Fruit fly (Drosophila melanogaster) whole organism, pupa: Measurements from ENCODE around the gene ND-13A.

Experiments
- CG10348 ChIP-seq: fragments of 200-800 bp; sonication (Bioruptor generic); IDR thresholded peaks from 2 replicates; pipeline ENCODE4 v1.3.6; 2022; ENCODE audit warnings: missing biosample characterization, missing genetic modification characterization
- CG12605 ChIP-seq: fragments of 200-800 bp; sonication (Bioruptor generic); IDR thresholded peaks from 2 replicates; pipeline ENCODE4 v1.3.6; 2022; ENCODE audit warnings: missing biosample characterization, missing genetic modification characterization
- CG13204 ChIP-seq: fragments of 200-800 bp; sonication (Bioruptor generic); optimal IDR thresholded peaks from 2 replicates; lab custom pipeline; 2018; ENCODE audit warnings: missing biosample characterization, mild to moderate bottlenecking, missing genetic modification characterization, moderate library complexity
- CG14655 ChIP-seq: fragments of 200-800 bp; sonication (Bioruptor generic); optimal IDR thresholded peaks from 3 replicates; lab custom pipeline; 2017; ENCODE audit warnings: mild to moderate bottlenecking, missing biosample characterization, missing genetic modification reagents, missing genetic modification characterization
- CG15710 ChIP-seq: fragments of 200-800 bp; sonication (Bioruptor generic); optimal IDR thresholded peaks from 2 replicates; lab custom pipeline; 2018; ENCODE audit warnings: missing biosample characterization, mild to moderate bottlenecking, missing genetic modification characterization, moderate library complexity
- CG17806 ChIP-seq: fragments of 200-800 bp; sonication (Bioruptor generic); optimal IDR thresholded peaks from 2 replicates; lab custom pipeline; 2018; ENCODE audit warnings: missing biosample characterization, mild to moderate bottlenecking, missing genetic modification characterization, moderate library complexity
- CG32121 ChIP-seq: fragments of 200-800 bp; sonication (Bioruptor generic); IDR thresholded peaks from 2 replicates; pipeline ENCODE4 v1.3.6; 2022; ENCODE audit warnings: missing biosample characterization, missing genetic modification characterization
- CG34367 ChIP-seq: fragments of 200-800 bp; sonication (Bioruptor generic); optimal IDR thresholded peaks from 2 replicates; lab custom pipeline; 2018; ENCODE audit warnings: missing biosample characterization, mild to moderate bottlenecking, missing genetic modification characterization
- CG4496 ChIP-seq: fragments of 200-800 bp; sonication (Bioruptor generic); IDR thresholded peaks from 3 replicates; pipeline ENCODE4 v1.3.6; 2022; ENCODE audit warnings: missing biosample characterization, missing genetic modification characterization
- CG8159 ChIP-seq: fragments of 200-800 bp; sonication (Bioruptor generic); optimal IDR thresholded peaks from 3 replicates; lab custom pipeline; 2018; ENCODE audit warnings: missing biosample characterization, mild to moderate bottlenecking, missing genetic modification characterization, moderate library complexity
- CG8301 ChIP-seq: fragments of 200-800 bp; sonication (Bioruptor generic); optimal IDR thresholded peaks from 2 replicates; lab custom pipeline; 2018; ENCODE audit warnings: missing biosample characterization, mild to moderate bottlenecking, missing genetic modification characterization
- CG9948 ChIP-seq: fragments of 200-800 bp; sonication (Bioruptor generic); optimal IDR thresholded peaks from 2 replicates; lab custom pipeline; 2018; ENCODE audit warnings: missing biosample characterization, mild to moderate bottlenecking, missing genetic modification characterization, moderate library complexity
- D1 ChIP-seq: fragments of 200-800 bp; sonication (Bioruptor generic); optimal IDR thresholded peaks from 2 replicates; lab custom pipeline; 2018; ENCODE audit warnings: missing biosample characterization, mild to moderate bottlenecking, missing genetic modification characterization, moderate library complexity
- EcR ChIP-seq: fragments of 200-800 bp; sonication (Bioruptor generic); optimal IDR thresholded peaks from 3 replicates; lab custom pipeline; 2019; ENCODE audit warnings: missing biosample characterization, missing genetic modification characterization, mild to moderate bottlenecking, moderate library complexity, missing genetic modification reagents
- Ets98B ChIP-seq: fragments of 200-800 bp; sonication (Bioruptor generic); IDR thresholded peaks from 2 replicates; pipeline ENCODE4 v1.3.6; 2022; ENCODE audit warnings: missing biosample characterization, missing genetic modification characterization
- Pif1A ChIP-seq: fragments of 200-800 bp; sonication (Bioruptor generic); optimal IDR thresholded peaks from 3 replicates; lab custom pipeline; 2016; ENCODE audit warnings: missing biosample characterization, missing genetic modification characterization
- Pif1B ChIP-seq: fragments of 200-800 bp; sonication (Bioruptor generic); optimal IDR thresholded peaks from 3 replicates; lab custom pipeline; 2016; ENCODE audit warnings: missing biosample characterization, missing genetic modification characterization
- Snoo ChIP-seq: fragments of 200-800 bp; sonication (Bioruptor generic); optimal IDR thresholded peaks from 3 replicates; lab custom pipeline; 2017; ENCODE audit warnings: missing biosample characterization, mild to moderate bottlenecking, missing genetic modification characterization, inconsistent platforms
- fd96Ca ChIP-seq: fragments of 200-800 bp; sonication (Bioruptor generic); IDR thresholded peaks from 3 replicates; pipeline ENCODE4 v1.3.6; 2022; ENCODE audit warnings: missing biosample characterization, missing genetic modification characterization
- gl ChIP-seq: fragments of 200-800 bp; sonication (Bioruptor generic); optimal IDR thresholded peaks from 2 replicates; lab custom pipeline; 2018; ENCODE audit warnings: missing biosample characterization, mild to moderate bottlenecking, missing genetic modification characterization
- rn ChIP-seq: fragments of 200-800 bp; sonication (Bioruptor generic); IDR thresholded peaks from 2 replicates; pipeline ENCODE4 v1.3.6; 2022; ENCODE audit warnings: missing biosample characterization, missing genetic modification characterization

The ND-13A gene

dm6 chr2L:5080225-5080867 is 19.7 kb downstream of the ND-13A start:
- TF ChIP-seq D1 (tag; lab: Kevin White, UChicago) (peak; percentile 85), CG32121 (peak; percentile 90), CG10348 (GFP tag; lab: Robert Waterston, UW) (no peak), CG4496 (GFP tag; lab: Robert Waterston, UW) (peak; percentile 70; the same call in 1 of the 3 replicates), EcR (GFP tag; lab: Kevin White, UChicago) (peak; percentile 62), CG15710 (peak; percentile 87), CG34367 (tag; lab: Kevin White, UChicago) (peak; percentile 80), Pif1A (GFP tag; lab: Kevin White, UChicago) (peak; percentile 67), CG9948 (tag; lab: Kevin White, UChicago) (peak; percentile 87), CG8159 (tag; lab: Kevin White, UChicago) (peak; percentile 93), gl (peak; percentile 37), CG17806 (peak; percentile 85), CG14655 (GFP tag; lab: Kevin White, UChicago) (peak; percentile 95), Pif1B (peak; percentile 73), CG12605 (GFP tag; lab: Robert Waterston, UW) (peak; percentile 76; the same call in 1 of the 2 replicates), fd96Ca (GFP tag; lab: Robert Waterston, UW) (peak; percentile 70; the same call in 2 of the 3 replicates), Snoo (no peak), rn (GFP tag; lab: Robert Waterston, UW) (no peak; the same call in none of the 2 replicates), Ets98B (GFP tag; lab: Robert Waterston, UW) (peak; percentile 66), CG8301 (tag; lab: Kevin White, UChicago) (peak; percentile 92), CG13204 (peak; percentile 48)

DNA sequence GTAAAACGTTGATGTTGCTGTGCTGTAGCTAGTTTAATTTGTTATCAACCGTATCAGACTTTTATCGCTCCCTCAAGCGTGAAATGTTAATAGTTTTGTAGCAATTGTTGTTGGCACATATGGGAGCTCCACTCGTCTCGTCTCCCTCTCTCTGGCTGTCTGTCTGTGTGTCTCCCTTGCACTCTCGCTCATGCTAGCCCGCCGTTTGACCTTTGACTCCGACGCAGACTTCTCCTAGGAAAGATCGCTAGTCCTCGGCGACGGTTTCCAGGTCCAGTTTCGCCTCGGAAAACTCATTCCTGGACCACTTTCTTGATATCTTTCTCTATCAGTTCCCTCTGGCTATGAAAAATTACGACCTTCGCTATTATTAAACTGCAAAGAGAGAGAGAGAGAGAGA is 20.9 kb downstream of the ND-13A start:
- TF ChIP-seq CG34367 (tag; lab: Kevin White, UChicago) (no peak), Snoo (no peak), gl (no peak), CG13204 (no peak), CG15710 (no peak), rn (GFP tag; lab: Robert Waterston, UW) (no peak), CG17806 (no peak), CG8301 (tag; lab: Kevin White, UChicago) (no peak), CG32121 (no peak), CG14655 (GFP tag; lab: Kevin White, UChicago) (no peak), fd96Ca (GFP tag; lab: Robert Waterston, UW) (no peak), CG9948 (tag; lab: Kevin White, UChicago) (no peak), CG8159 (tag; lab: Kevin White, UChicago) (no peak), CG12605 (GFP tag; lab: Robert Waterston, UW) (no peak), D1 (tag; lab: Kevin White, UChicago) (no peak), Pif1B (no peak)
- TF ChIP-seq, all 21 proteins: peak for 0

- TF ChIP-seq EcR (GFP tag; lab: Kevin White, UChicago) (peak; percentile 34), CG8159 (tag; lab: Kevin White, UChicago) (no peak)
- TF ChIP-seq, all 21 proteins: peak for 1
Measured at dm6 chr2L:5072357-5072756, 27.7 kb downstream of the ND-13A start.

DNA sequence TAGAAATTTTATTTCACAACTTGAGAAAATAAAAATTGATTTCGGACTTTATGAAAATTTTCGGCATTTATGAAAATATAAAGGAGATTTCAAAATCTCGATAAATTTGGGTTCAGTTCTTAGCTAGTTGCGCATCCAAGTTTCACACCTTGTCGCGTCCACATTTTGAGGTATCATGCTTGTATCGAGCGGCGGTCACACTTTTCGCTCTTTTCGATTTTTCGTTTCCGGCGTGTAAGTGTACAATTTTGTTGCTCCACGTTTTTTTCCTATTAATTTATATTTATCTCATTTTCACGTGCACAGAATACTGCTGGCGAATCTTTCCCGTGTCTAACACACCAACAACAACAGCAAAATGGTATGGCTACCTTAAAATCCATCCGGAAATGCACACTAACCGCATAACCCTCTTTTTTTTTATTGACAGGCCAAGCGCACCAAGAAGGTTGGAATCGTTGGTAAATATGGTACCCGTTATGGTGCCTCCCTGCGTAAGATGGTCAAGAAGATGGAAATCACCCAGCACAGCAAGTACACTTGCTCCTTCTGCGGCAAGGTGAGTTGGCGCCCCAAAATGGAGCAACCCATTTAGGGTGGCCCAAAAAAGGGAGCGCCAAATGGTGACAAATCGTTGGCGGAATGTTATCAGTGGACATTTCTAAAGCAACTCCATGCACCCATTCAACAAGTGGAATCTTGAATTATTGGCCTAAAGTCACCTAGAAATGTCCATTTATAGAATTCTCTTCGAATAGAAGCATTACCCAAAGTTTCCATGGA is 29.1 kb downstream of the ND-13A start, which contains the start of gene RpL37A:
Gene RpL37A, plus strand, starts transcription at position 161 of the 783 bp plus-strand sequence.
- TF ChIP-seq EcR (GFP tag; lab: Kevin White, UChicago) (no peak), CG10348 (GFP tag; lab: Robert Waterston, UW) (no peak), CG4496 (GFP tag; lab: Robert Waterston, UW) (peak; percentile 84), CG14655 (GFP tag; lab: Kevin White, UChicago) (no peak), Pif1B (no peak), Ets98B (GFP tag; lab: Robert Waterston, UW) (peak; percentile 60), gl (peak; percentile 62), CG15710 (peak; percentile 16), Pif1A (GFP tag; lab: Kevin White, UChicago) (peak; percentile 74), CG17806 (peak; percentile 32), CG9948 (tag; lab: Kevin White, UChicago) (no peak), CG13204 (no peak), CG12605 (GFP tag; lab: Robert Waterston, UW) (peak; percentile 58), rn (GFP tag; lab: Robert Waterston, UW) (no peak), D1 (tag; lab: Kevin White, UChicago) (peak; percentile 50), fd96Ca (GFP tag; lab: Robert Waterston, UW) (no peak; the same call in 2 of the 3 replicates), CG32121 (no peak; the same call in 1 of the 2 replicates), Snoo (peak; percentile 83), CG8159 (tag; lab: Kevin White, UChicago) (peak; percentile 91), CG8301 (tag; lab: Kevin White, UChicago) (no peak), CG34367 (tag; lab: Kevin White, UChicago) (peak; percentile 59)

DNA sequence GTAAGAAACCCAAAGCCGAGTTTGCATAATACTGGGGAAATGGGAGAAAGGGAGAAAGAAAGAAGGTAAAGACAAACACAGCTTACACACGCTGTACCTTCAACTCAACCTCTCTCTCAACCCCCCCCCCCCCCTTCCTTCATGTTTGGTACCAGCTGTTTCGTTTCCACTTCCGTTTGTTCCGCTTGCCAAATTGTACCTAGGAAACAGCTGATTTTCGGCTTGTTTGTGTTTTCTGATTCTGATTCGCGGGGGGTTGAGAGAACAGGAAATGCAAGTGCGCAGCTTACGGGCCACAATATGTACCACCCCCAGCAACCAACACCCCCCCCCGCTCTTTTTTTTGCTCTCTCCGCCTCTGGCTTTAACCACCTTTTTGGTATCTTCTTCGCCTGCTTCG is 36.2 kb downstream of the ND-13A start:
- TF ChIP-seq CG10348 (GFP tag; lab: Robert Waterston, UW) (no peak), CG13204 (no peak), fd96Ca (GFP tag; lab: Robert Waterston, UW) (no peak), CG17806 (no peak), Pif1B (no peak), CG32121 (no peak), CG34367 (tag; lab: Kevin White, UChicago) (no peak), CG14655 (GFP tag; lab: Kevin White, UChicago) (no peak), CG12605 (GFP tag; lab: Robert Waterston, UW) (no peak), gl (no peak), Ets98B (GFP tag; lab: Robert Waterston, UW) (no peak), CG8301 (tag; lab: Kevin White, UChicago) (no peak), Snoo (no peak), EcR (GFP tag; lab: Kevin White, UChicago) (no peak), D1 (tag; lab: Kevin White, UChicago) (no peak)
